Fruit fly (Drosophila melanogaster): ENCODE data around the gene spn-A.

The spn-A gene

dm6 chr3R:30091795-30092699 lies 36.2 kb upstream of the spn-A start:
- TF ChIP-seq psq (optimal IDR thresholded peaks at IDR 0.05) = no peak
- no peak for TF ChIP-seq Dll (optimal IDR thresholded peaks at IDR 0.05)
- TF ChIP-seq CG8478 (optimal IDR thresholded peaks at IDR 0.05) = no peak
- no peak for TF ChIP-seq usp (GFP tag; optimal IDR thresholded peaks at IDR 0.05)
- TF ChIP-seq EcR (GFP tag; optimal IDR thresholded peaks at IDR 0.05) = no peak
- no peak for TF ChIP-seq pan (optimal IDR thresholded peaks at IDR 0.05)

- TF ChIP-seq pan (optimal IDR thresholded peaks at IDR 0.05) = no peak
- peak in 1 of 2 experiments; percentile 64 for TF ChIP-seq EcR (GFP tag; optimal IDR thresholded peaks at IDR 0.05)
Measured at dm6 chr3R:30090261-30091006, 34.6 kb upstream of the spn-A start.

- TF ChIP-seq psq (optimal IDR thresholded peaks at IDR 0.05) (no peak), usp (GFP tag; optimal IDR thresholded peaks at IDR 0.05) (no peak), Dll (optimal IDR thresholded peaks at IDR 0.05) (no peak), CG8478 (optimal IDR thresholded peaks at IDR 0.05) (no peak), pan (optimal IDR thresholded peaks at IDR 0.05) (no peak), EcR (GFP tag; optimal IDR thresholded peaks at IDR 0.05) (no peak)
Measured at dm6 chr3R:30084137-30084536, 28.3 kb upstream of the spn-A start.

DNA sequence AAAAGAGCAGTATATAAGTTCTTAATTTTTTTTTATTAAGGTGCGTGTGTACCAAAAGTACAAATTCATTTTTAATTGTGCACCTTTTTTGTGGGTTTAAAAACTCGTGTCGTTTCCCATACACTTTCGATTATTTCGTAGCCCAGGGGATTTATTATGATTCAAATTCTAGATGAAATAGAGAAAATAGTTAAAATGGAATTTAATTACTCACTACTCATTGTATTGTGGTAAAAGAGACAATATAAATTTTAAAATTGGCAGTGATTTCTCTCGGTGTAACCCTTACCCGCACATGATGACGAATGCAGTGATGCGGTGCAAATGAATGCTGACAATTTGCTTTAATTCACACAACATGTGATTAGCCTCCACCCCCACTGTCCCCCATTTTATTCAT lies 27.4 kb upstream of the spn-A start:
- TF ChIP-seq usp (GFP tag; optimal IDR thresholded peaks at IDR 0.05) (no peak), CG8478 (optimal IDR thresholded peaks at IDR 0.05) (no peak), Dll (optimal IDR thresholded peaks at IDR 0.05) (no peak), EcR (GFP tag; optimal IDR thresholded peaks at IDR 0.05) (no peak), pan (optimal IDR thresholded peaks at IDR 0.05) (no peak), psq (optimal IDR thresholded peaks at IDR 0.05) (no peak)

- TF ChIP-seq EcR (GFP tag; optimal IDR thresholded peaks at IDR 0.05) (peak in 1 of 2 experiments; percentile 21), pan (optimal IDR thresholded peaks at IDR 0.05) (no peak), psq (optimal IDR thresholded peaks at IDR 0.05) (no peak), Dll (optimal IDR thresholded peaks at IDR 0.05) (no peak), usp (GFP tag; optimal IDR thresholded peaks at IDR 0.05) (no peak), CG8478 (optimal IDR thresholded peaks at IDR 0.05) (no peak)
Measured at dm6 chr3R:30076088-30076487, 20.3 kb upstream of the spn-A start.

- no peak for TF ChIP-seq pan (optimal IDR thresholded peaks at IDR 0.05)
- no peak for TF ChIP-seq EcR (GFP tag; optimal IDR thresholded peaks at IDR 0.05)
- no peak for TF ChIP-seq psq (optimal IDR thresholded peaks at IDR 0.05)
- TF ChIP-seq usp (GFP tag; optimal IDR thresholded peaks at IDR 0.05) = no peak
- TF ChIP-seq CG8478 (optimal IDR thresholded peaks at IDR 0.05) = no peak
- TF ChIP-seq Dll (optimal IDR thresholded peaks at IDR 0.05) = no peak
Measured at dm6 chr3R:30071827-30072226, 16.0 kb upstream of the spn-A start.

DNA sequence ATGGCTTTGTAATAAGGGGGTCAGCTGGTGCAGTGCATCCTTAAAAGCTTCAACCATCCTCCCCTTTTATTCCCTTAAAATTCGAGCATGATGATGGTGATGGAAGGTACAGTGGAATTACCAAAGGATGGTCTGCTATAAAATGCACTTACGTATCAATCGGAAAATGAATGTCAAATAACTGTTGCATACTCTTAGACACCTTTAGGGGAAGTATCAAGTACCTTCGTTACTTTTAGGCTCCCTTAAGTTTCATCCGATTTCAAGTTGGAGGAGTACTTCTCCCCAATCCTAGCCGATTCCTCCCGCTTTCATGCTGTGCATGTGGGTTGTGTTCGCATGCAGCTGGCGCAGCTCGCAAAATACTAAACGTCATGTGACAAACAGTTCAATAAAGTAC lies 14.4 kb upstream of the spn-A start:
- TF ChIP-seq usp (GFP tag; optimal IDR thresholded peaks at IDR 0.05) = no peak
- TF ChIP-seq Dll (optimal IDR thresholded peaks at IDR 0.05) = no peak
- no peak for TF ChIP-seq pan (optimal IDR thresholded peaks at IDR 0.05)
- no peak for TF ChIP-seq psq (optimal IDR thresholded peaks at IDR 0.05)
- no peak for TF ChIP-seq CG8478 (optimal IDR thresholded peaks at IDR 0.05)
- TF ChIP-seq EcR (GFP tag; optimal IDR thresholded peaks at IDR 0.05) = no peak

DNA sequence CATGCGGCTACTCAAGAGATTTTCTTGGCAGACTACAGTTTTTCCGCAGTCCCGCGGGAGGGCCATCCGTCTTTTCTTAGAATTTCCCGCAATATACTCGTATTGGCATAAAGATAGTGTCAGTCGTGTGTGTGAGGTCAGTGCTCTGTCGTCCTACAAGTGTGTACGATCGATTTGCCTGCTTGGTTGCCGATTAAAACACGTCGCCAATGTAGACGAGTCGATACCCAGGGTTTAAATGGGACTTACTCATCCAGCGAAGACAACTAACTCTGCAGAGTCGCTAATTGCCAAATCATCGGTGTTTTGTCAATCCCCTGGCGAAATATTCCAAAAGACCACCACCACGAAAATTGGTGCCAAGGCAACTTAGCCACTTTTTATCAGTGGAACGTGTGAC lies 10.2 kb upstream of the spn-A start:
- TF ChIP-seq EcR (GFP tag; optimal IDR thresholded peaks at IDR 0.05) = peak in 1 of 2 experiments; percentile 73
- no peak for TF ChIP-seq usp (GFP tag; optimal IDR thresholded peaks at IDR 0.05)
- TF ChIP-seq CG8478 (optimal IDR thresholded peaks at IDR 0.05) = no peak
- TF ChIP-seq pan (optimal IDR thresholded peaks at IDR 0.05) = no peak
- TF ChIP-seq psq (optimal IDR thresholded peaks at IDR 0.05) = no peak
- TF ChIP-seq Dll (optimal IDR thresholded peaks at IDR 0.05) = no peak

DNA sequence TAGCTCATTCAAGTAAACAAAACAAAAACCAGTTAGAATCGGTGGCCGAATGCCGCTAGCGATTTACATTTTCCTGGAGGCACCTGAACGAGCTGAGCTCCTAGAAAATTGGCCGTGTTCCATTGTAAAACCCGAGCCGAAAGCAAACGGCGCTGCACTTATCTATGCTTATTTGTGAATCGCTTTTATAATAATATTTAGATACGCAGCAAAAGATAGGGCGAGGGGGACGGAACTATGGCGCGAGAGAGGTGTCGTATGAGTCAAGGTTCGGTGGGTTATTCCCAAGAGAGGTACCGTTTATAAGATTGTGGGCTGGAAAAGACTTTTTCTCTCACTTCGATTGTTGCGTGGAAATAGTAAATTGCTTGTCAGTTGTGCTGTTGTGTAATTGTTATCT lies 7.9 kb upstream of the spn-A start:
- no peak for TF ChIP-seq pan (optimal IDR thresholded peaks at IDR 0.05)
- no peak for TF ChIP-seq EcR (GFP tag; optimal IDR thresholded peaks at IDR 0.05)
- TF ChIP-seq CG8478 (optimal IDR thresholded peaks at IDR 0.05) = no peak
- TF ChIP-seq Dll (optimal IDR thresholded peaks at IDR 0.05) = no peak
- TF ChIP-seq usp (GFP tag; optimal IDR thresholded peaks at IDR 0.05) = no peak
- TF ChIP-seq psq (optimal IDR thresholded peaks at IDR 0.05) = no peak

DNA sequence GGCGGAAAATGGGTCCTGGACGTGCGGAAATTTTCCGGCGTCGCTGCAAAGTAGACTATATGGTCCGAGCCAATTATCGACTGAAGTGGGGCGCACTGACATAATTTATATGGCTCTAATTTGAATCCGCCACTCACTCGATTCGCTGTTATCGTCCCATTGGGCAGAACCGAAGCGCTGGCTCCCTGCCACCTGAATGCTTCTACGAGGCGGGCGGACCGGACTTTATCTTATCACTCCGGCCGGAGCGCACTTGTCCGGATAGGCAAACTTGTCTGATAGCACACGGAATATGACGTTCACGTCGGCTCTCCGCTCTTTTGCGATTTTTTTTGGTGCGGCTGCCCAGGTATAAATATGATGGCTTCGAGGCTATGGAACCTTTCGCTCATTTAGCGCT lies 6.7 kb upstream of the spn-A start:
- no peak for TF ChIP-seq usp (GFP tag; optimal IDR thresholded peaks at IDR 0.05)

DNA sequence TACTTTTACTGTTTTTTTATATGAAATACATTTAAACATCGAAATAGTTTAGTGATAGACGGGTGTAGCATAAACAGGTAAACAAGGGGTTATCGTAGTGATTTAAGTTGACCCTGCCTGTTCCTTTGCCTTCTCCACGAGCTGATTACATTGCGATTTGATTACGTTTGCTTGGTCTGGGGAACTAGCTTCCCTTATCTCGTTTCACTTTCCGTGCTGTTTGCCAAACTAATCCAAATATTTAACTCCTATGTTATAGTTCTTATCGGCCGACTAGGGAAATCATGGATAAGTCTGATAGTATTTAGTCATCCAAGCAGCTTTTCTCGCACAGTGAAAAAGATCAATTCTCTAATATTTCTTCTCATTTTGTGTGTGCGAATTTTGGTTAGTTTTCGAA lies 6.1 kb upstream of the spn-A start:
- no peak for TF ChIP-seq EcR (GFP tag; optimal IDR thresholded peaks at IDR 0.05)
- TF ChIP-seq pan (optimal IDR thresholded peaks at IDR 0.05) = no peak
- TF ChIP-seq CG8478 (optimal IDR thresholded peaks at IDR 0.05) = no peak
- TF ChIP-seq usp (GFP tag; optimal IDR thresholded peaks at IDR 0.05) = no peak
- TF ChIP-seq psq (optimal IDR thresholded peaks at IDR 0.05) = no peak
- no peak for TF ChIP-seq Dll (optimal IDR thresholded peaks at IDR 0.05)

dm6 chr3R:30061154-30061482 lies 5.3 kb upstream of the spn-A start:
- TF ChIP-seq EcR (GFP tag; optimal IDR thresholded peaks at IDR 0.05) (no peak), Dll (optimal IDR thresholded peaks at IDR 0.05) (no peak), CG8478 (optimal IDR thresholded peaks at IDR 0.05) (no peak), psq (optimal IDR thresholded peaks at IDR 0.05) (no peak), usp (GFP tag; optimal IDR thresholded peaks at IDR 0.05) (no peak), pan (optimal IDR thresholded peaks at IDR 0.05) (no peak)

All from whole organism.